Worm (Caenorhabditis elegans) whole organism, mixed stage, embryonic: Measurements from ENCODE around the gene tbc-20.

Experiments used
- M03D4.4 ChIP-seq: sonication (generic microtip); optimal IDR thresholded peaks from 2 replicates; lab custom pipeline; 2017; ENCODE audit warnings: mild to moderate bottlenecking, missing genetic modification characterization, missing compliant biosample characterization
- blmp-1 ChIP-seq: fragments of 150-350 bp; optimal IDR thresholded peaks from 2 replicates; lab custom pipeline; 2014; ENCODE audit warnings: missing biosample characterization, missing genetic modification characterization
- ceh-39 ChIP-seq: fragments of 150-350 bp; optimal IDR thresholded peaks from 2 replicates; lab custom pipeline; 2014; ENCODE audit warnings: missing biosample characterization, missing genetic modification characterization
- ceh-43 ChIP-seq: fragments of 200-800 bp; sonication (Bioruptor generic); optimal IDR thresholded peaks from 2 replicates; lab custom pipeline; 2018; ENCODE audit warnings: mild to moderate bottlenecking, missing genetic modification characterization, moderate library complexity, missing compliant biosample characterization
- ceh-83 ChIP-seq: fragments of 200-800 bp; sonication (Bioruptor generic); optimal IDR thresholded peaks from 2 replicates; lab custom pipeline; 2018; ENCODE audit warnings: mild to moderate bottlenecking, missing genetic modification characterization, missing compliant biosample characterization
- ces-1 ChIP-seq: fragments of 150-350 bp; optimal IDR thresholded peaks from 2 replicates; lab custom pipeline; 2014; ENCODE audit warnings: missing biosample characterization, missing genetic modification reagents, missing genetic modification characterization
- drap-1 ChIP-seq: fragments of 200-800 bp; sonication (Bioruptor generic); optimal IDR thresholded peaks from 3 replicates; lab custom pipeline; 2018; ENCODE audit warnings: mild to moderate bottlenecking, missing genetic modification characterization, missing compliant biosample characterization
- elt-1 ChIP-seq: sonication (generic microtip); optimal IDR thresholded peaks from 2 replicates; lab custom pipeline; 2017; ENCODE audit warnings: missing genetic modification characterization, mild to moderate bottlenecking, missing compliant biosample characterization, antibody characterized with exemption, moderate library complexity, borderline replicate concordance; ENCODE audit not compliant: insufficient read depth
- elt-3 ChIP-seq: fragments of 150-350 bp; optimal IDR thresholded peaks from 2 replicates; lab custom pipeline; 2014; ENCODE audit warnings: missing biosample characterization, missing genetic modification characterization
- flh-1 ChIP-seq: fragments of 200-800 bp; sonication (Bioruptor generic); optimal IDR thresholded peaks from 2 replicates; lab custom pipeline; 2018; ENCODE audit warnings: mild to moderate bottlenecking, missing genetic modification characterization, moderate library complexity, missing compliant biosample characterization
- ham-2 ChIP-seq: fragments of 200-800 bp; sonication (Bioruptor generic); optimal IDR thresholded peaks from 2 replicates; lab custom pipeline; 2018; ENCODE audit warnings: mild to moderate bottlenecking, missing genetic modification characterization, missing compliant biosample characterization
- hlh-1 ChIP-seq: fragments of 150-350 bp; optimal IDR thresholded peaks from 2 replicates; lab custom pipeline; 2014; ENCODE audit warnings: missing biosample characterization, missing genetic modification reagents, missing genetic modification characterization
- lin-32 ChIP-seq: fragments of 200-800 bp; sonication (Bioruptor generic); optimal IDR thresholded peaks from 2 replicates; lab custom pipeline; 2018; ENCODE audit warnings: mild to moderate bottlenecking, missing genetic modification characterization, missing compliant biosample characterization
- lsy-2 ChIP-seq: fragments of 150-350 bp; optimal IDR thresholded peaks from 2 replicates; lab custom pipeline; 2014; ENCODE audit warnings: missing biosample characterization, missing genetic modification characterization
- mab-5 ChIP-seq: fragments of 150-350 bp; optimal IDR thresholded peaks from 2 replicates; lab custom pipeline; 2014; ENCODE audit warnings: missing biosample characterization, missing genetic modification characterization
- mep-1 ChIP-seq: fragments of 150-350 bp; optimal IDR thresholded peaks from 2 replicates; lab custom pipeline; 2017; ENCODE audit warnings: missing biosample characterization, missing genetic modification reagents, missing genetic modification characterization, inconsistent platforms
- mls-2 ChIP-seq: sonication (generic microtip); optimal IDR thresholded peaks from 2 replicates; lab custom pipeline; 2016; ENCODE audit warnings: mild to moderate bottlenecking, missing genetic modification characterization, moderate library complexity, missing compliant biosample characterization
- nhr-12 ChIP-seq: fragments of 150-350 bp; optimal IDR thresholded peaks from 2 replicates; lab custom pipeline; 2014; ENCODE audit warnings: missing biosample characterization, missing genetic modification characterization
- nhr-2 ChIP-seq: fragments of 150-350 bp; optimal IDR thresholded peaks from 2 replicates; lab custom pipeline; 2014; ENCODE audit warnings: missing biosample characterization, missing genetic modification characterization
- nhr-237 ChIP-seq: fragments of 150-350 bp; optimal IDR thresholded peaks from 2 replicates; lab custom pipeline; 2014; ENCODE audit warnings: missing biosample characterization, missing genetic modification characterization
- nhr-28 ChIP-seq: fragments of 150-350 bp; optimal IDR thresholded peaks from 2 replicates; lab custom pipeline; 2014; ENCODE audit warnings: missing biosample characterization, missing genetic modification characterization
- nhr-76 ChIP-seq: sonication (generic microtip); optimal IDR thresholded peaks from 2 replicates; lab custom pipeline; 2017; ENCODE audit warnings: missing biosample characterization, missing genetic modification characterization
- pha-4 ChIP-seq: fragments of 150-350 bp; optimal IDR thresholded peaks from 2 replicates; lab custom pipeline; 2018; ENCODE audit warnings: missing biosample characterization, missing genetic modification reagents, missing genetic modification characterization
- sem-2 ChIP-seq: fragments of 200-800 bp; sonication (Bioruptor generic); optimal IDR thresholded peaks from 2 replicates; lab custom pipeline; 2018; ENCODE audit warnings: mild to moderate bottlenecking, missing genetic modification characterization, missing compliant biosample characterization
- sptf-1 ChIP-seq: sonication (generic microtip); optimal IDR thresholded peaks from 2 replicates; lab custom pipeline; 2017; ENCODE audit warnings: mild to moderate bottlenecking, missing genetic modification characterization, moderate library complexity, missing compliant biosample characterization
- tbx-8 ChIP-seq: fragments of 200-800 bp; sonication (Bioruptor generic); optimal IDR thresholded peaks from 2 replicates; lab custom pipeline; 2018; ENCODE audit warnings: mild to moderate bottlenecking, missing genetic modification characterization, moderate library complexity, missing compliant biosample characterization
- unc-120 ChIP-seq: sonication (generic microtip); optimal IDR thresholded peaks from 2 replicates; lab custom pipeline; 2017; ENCODE audit warnings: missing genetic modification characterization, missing compliant biosample characterization; ENCODE audit not compliant: poor library complexity, severe bottlenecking
- unc-39 ChIP-seq: fragments of 150-350 bp; optimal IDR thresholded peaks from 2 replicates; lab custom pipeline; 2014; ENCODE audit warnings: missing biosample characterization, missing genetic modification characterization
- unc-62 ChIP-seq: fragments of 150-350 bp; optimal IDR thresholded peaks from 2 replicates; lab custom pipeline; 2014; ENCODE audit warnings: missing biosample characterization, missing genetic modification reagents, missing genetic modification characterization
- zip-8 ChIP-seq: fragments of 150-350 bp; optimal IDR thresholded peaks from 2 replicates; lab custom pipeline; 2014; ENCODE audit warnings: missing biosample characterization, missing genetic modification characterization
- ztf-11 ChIP-seq: fragments of 150-350 bp; optimal IDR thresholded peaks from 2 replicates; lab custom pipeline; 2014; ENCODE audit warnings: missing biosample characterization, missing genetic modification characterization

The tbc-20 gene

ce11 chrII:14768804-14769203 lies 29.5 kb upstream of the tbc-20 start:
- TF ChIP-seq blmp-1 (no peak), hlh-1 (tag; lab: Kevin White, UChicago) (no peak), ham-2 (GFP tag; lab: Kevin White, UChicago) (no peak), nhr-28 (no peak), pha-4 (tag; lab: Kevin White, UChicago) (no peak), ceh-83 (GFP tag; lab: Kevin White, UChicago) (no peak), zip-8 (no peak), drap-1 (GFP tag; lab: Kevin White, UChicago) (no peak), mls-2 (tag; lab: Kevin White, UChicago) (no peak)

- TF ChIP-seq zip-8: no peak
- TF ChIP-seq lin-32: no peak
- TF ChIP-seq ham-2 (GFP tag; lab: Kevin White, UChicago): no peak
- TF ChIP-seq drap-1 (GFP tag; lab: Kevin White, UChicago): no peak
- TF ChIP-seq sem-2 (GFP tag; lab: Kevin White, UChicago): no peak
- TF ChIP-seq ceh-39 (tag; lab: Kevin White, UChicago): no peak
- no peak for TF ChIP-seq nhr-76 (tag; lab: Kevin White, UChicago)
- TF ChIP-seq elt-3: no peak
- no peak for TF ChIP-seq elt-1 (tag; lab: Kevin White, UChicago)
- no peak for TF ChIP-seq mep-1
- TF ChIP-seq flh-1 (GFP tag; lab: Kevin White, UChicago): no peak
- TF ChIP-seq blmp-1: no peak
These were observed 27.2 kb upstream of the tbc-20 start for ce11 chrII:14771096-14771495.

ce11 chrII:14772113-14772512 lies 26.2 kb upstream of the tbc-20 start:
- TF ChIP-seq hlh-1 (tag; lab: Kevin White, UChicago) (no peak), ztf-11 (tag; lab: Kevin White, UChicago) (no peak), unc-62 (GFP tag; lab: Kevin White, UChicago) (no peak), unc-120 (tag; lab: Kevin White, UChicago) (no peak), ceh-39 (tag; lab: Kevin White, UChicago) (no peak), zip-8 (no peak), elt-1 (tag; lab: Kevin White, UChicago) (no peak), sem-2 (GFP tag; lab: Kevin White, UChicago) (no peak), drap-1 (GFP tag; lab: Kevin White, UChicago) (no peak), ceh-43 (GFP tag; lab: Kevin White, UChicago) (no peak), mab-5 (no peak), unc-39 (tag; lab: Kevin White, UChicago) (no peak), tbx-8 (GFP tag; lab: Kevin White, UChicago) (no peak), nhr-12 (tag; lab: Kevin White, UChicago) (no peak)

- TF ChIP-seq ceh-83 (GFP tag; lab: Kevin White, UChicago) (no peak), ham-2 (GFP tag; lab: Kevin White, UChicago) (no peak), unc-62 (GFP tag; lab: Kevin White, UChicago) (no peak), nhr-28 (no peak), lsy-2 (tag; lab: Kevin White, UChicago) (no peak), elt-1 (tag; lab: Kevin White, UChicago) (no peak), unc-120 (tag; lab: Kevin White, UChicago) (no peak), mab-5 (no peak), lin-32 (no peak), nhr-76 (tag; lab: Kevin White, UChicago) (no peak), flh-1 (GFP tag; lab: Kevin White, UChicago) (no peak)
These were observed 25.1 kb upstream of the tbc-20 start, which contains the start of gene Y54E2A.7 for ce11 chrII:14772956-14773788. TSS of gene Y54E2A.7 (minus strand) at chrII:14773006.

- TF ChIP-seq zip-8: no peak
- no peak for TF ChIP-seq sem-2 (GFP tag; lab: Kevin White, UChicago)
- TF ChIP-seq tbx-8 (GFP tag; lab: Kevin White, UChicago): no peak
- no peak for TF ChIP-seq nhr-2
- TF ChIP-seq sptf-1: no peak
- TF ChIP-seq mab-5: no peak
- TF ChIP-seq unc-120 (tag; lab: Kevin White, UChicago): no peak
- no peak for TF ChIP-seq elt-3
- TF ChIP-seq nhr-237 (tag; lab: Kevin White, UChicago): no peak
- TF ChIP-seq nhr-12 (tag; lab: Kevin White, UChicago): no peak
- TF ChIP-seq blmp-1: no peak
- TF ChIP-seq M03D4.4 (tag; lab: Kevin White, UChicago): no peak
- TF ChIP-seq ces-1: no peak
- TF ChIP-seq ztf-11 (tag; lab: Kevin White, UChicago): no peak
- no peak for TF ChIP-seq lin-32
- TF ChIP-seq hlh-1 (tag; lab: Kevin White, UChicago): no peak
These were observed 20.2 kb upstream of the tbc-20 start, which contains the start of gene Y54E2A.8 for ce11 chrII:14778092-14778491. TSS of gene Y54E2A.8 (plus strand) at chrII:14778345.
